Worm (Caenorhabditis elegans): ENCODE results near the gene R03H10.1.

The R03H10.1 gene

ce11 chrII:4186364-4186763 is 6.3 kb downstream of the R03H10.1 start, which contains the start of gene cpna-1:
Gene cpna-1 (plus strand): TSS chrII:4186664.
- TF ChIP-seq fkh-6 (tag; optimal IDR thresholded peaks at IDR 0.05) (no peak), che-1 (tag; optimal IDR thresholded peaks at IDR 0.05) (no peak), nhr-232 (tag; optimal IDR thresholded peaks at IDR 0.05) (no peak)

DNA sequence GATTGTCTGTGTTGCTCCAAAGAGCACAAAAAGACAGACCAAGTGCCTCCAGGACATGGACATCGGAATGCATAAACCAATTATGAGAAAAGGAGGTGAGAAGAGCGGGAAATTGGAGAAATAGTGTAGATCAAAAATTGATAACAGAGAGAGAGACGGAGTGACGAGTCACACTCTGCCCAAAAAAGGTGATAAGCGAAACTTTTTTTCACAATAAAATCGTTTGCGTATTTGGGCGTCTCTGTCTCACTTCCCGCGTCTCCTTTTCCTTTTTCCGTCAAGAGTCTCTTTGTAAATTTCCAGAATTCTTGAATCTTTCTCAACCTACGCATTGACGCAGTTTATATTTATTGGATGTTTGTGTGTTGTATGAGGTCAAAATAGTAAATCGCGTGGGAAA is 14.1 kb downstream of the R03H10.1 start, which contains the start of gene mth-2:
Gene mth-2 (minus strand): TSS at position 188 of the 400 bp plus-strand sequence.
- TF ChIP-seq K02D7.2 (tag; optimal IDR thresholded peaks at IDR 0.05) (no peak), C08G9.2 (tag; optimal IDR thresholded peaks at IDR 0.05) (no peak), ahr-1 (tag; optimal IDR thresholded peaks at IDR 0.05) (no peak), Y22D7AL.16 (tag; optimal IDR thresholded peaks at IDR 0.05) (no peak), nhr-11 (tag; optimal IDR thresholded peaks at IDR 0.05) (no peak), ttx-3 (tag; optimal IDR thresholded peaks at IDR 0.05) (no peak), ets-4 (tag; optimal IDR thresholded peaks at IDR 0.05) (no peak), ztf-16 (tag; optimal IDR thresholded peaks at IDR 0.05) (no peak), hlh-15 (tag; optimal IDR thresholded peaks at IDR 0.05) (no peak), madf-2 (tag; optimal IDR thresholded peaks at IDR 0.05) (no peak), pax-1 (tag; optimal IDR thresholded peaks at IDR 0.05) (no peak)

- TF ChIP-seq elt-4 (tag; optimal IDR thresholded peaks at IDR 0.05) (no peak), pat-9 (tag; optimal IDR thresholded peaks at IDR 0.05) (no peak), gmeb-2 (tag; optimal IDR thresholded peaks at IDR 0.05) (no peak), ceh-18 (tag; optimal IDR thresholded peaks at IDR 0.05) (no peak), ahr-1 (tag; optimal IDR thresholded peaks at IDR 0.05) (no peak), fax-1 (tag; optimal IDR thresholded peaks at IDR 0.05) (no peak), madf-2 (tag; optimal IDR thresholded peaks at IDR 0.05) (no peak), C38D4.7 (GFP tag; optimal IDR thresholded peaks at IDR 0.05) (no peak)
Observed at ce11 chrII:4203729-4204184, 23.7 kb downstream of the R03H10.1 start, which contains the start of gene mth-1. Gene mth-1 (minus strand): TSS chrII:4203779.

- TF ChIP-seq ahr-1 (tag; optimal IDR thresholded peaks at IDR 0.05) (no peak), tbx-7 (tag; optimal IDR thresholded peaks at IDR 0.05) (no peak), che-1 (tag; optimal IDR thresholded peaks at IDR 0.05) (no peak), pros-1 (tag; optimal IDR thresholded peaks at IDR 0.05) (no peak), K02D7.2 (tag; optimal IDR thresholded peaks at IDR 0.05) (no peak), nhr-232 (tag; optimal IDR thresholded peaks at IDR 0.05) (no peak), ceh-9 (tag; optimal IDR thresholded peaks at IDR 0.05) (no peak), ceh-34 (tag; optimal IDR thresholded peaks at IDR 0.05) (no peak), fax-1 (tag; optimal IDR thresholded peaks at IDR 0.05) (no peak), hlh-30 (tag; optimal IDR thresholded peaks at IDR 0.05; ENCODE audit: insufficient read depth) (no peak), ceh-19 (GFP tag; optimal IDR thresholded peaks at IDR 0.05) (no peak), T23F11.4 (GFP tag; optimal IDR thresholded peaks at IDR 0.05) (no peak), hlh-13 (GFP tag; optimal IDR thresholded peaks at IDR 0.05) (no peak), C38D4.7 (GFP tag; optimal IDR thresholded peaks at IDR 0.05) (no peak), ets-4 (tag; optimal IDR thresholded peaks at IDR 0.05) (no peak), mec-3 (tag; optimal IDR thresholded peaks at IDR 0.05; ENCODE audit: borderline replicate concordance) (no peak), gmeb-2 (tag; optimal IDR thresholded peaks at IDR 0.05) (no peak), ceh-6 (GFP tag; optimal IDR thresholded peaks at IDR 0.05) (no peak), ceh-31 (tag; optimal IDR thresholded peaks at IDR 0.05) (no peak)
Observed at ce11 chrII:4209071-4209747, 29.2 kb downstream of the R03H10.1 start, which contains the start of gene F31D5.6. Gene F31D5.6 (plus strand): TSS chrII:4209697.

ce11 chrII:4211113-4211512 is 31.1 kb downstream of the R03H10.1 start, which contains the start of gene F31D5.7:
Gene F31D5.7 (plus strand): TSS chrII:4211413.
- TF ChIP-seq zip-5 (tag; optimal IDR thresholded peaks at IDR 0.05), result no peak
